Worm (Caenorhabditis elegans): ENCODE results near the gene irld-48.

irld-48 gene

DNA sequence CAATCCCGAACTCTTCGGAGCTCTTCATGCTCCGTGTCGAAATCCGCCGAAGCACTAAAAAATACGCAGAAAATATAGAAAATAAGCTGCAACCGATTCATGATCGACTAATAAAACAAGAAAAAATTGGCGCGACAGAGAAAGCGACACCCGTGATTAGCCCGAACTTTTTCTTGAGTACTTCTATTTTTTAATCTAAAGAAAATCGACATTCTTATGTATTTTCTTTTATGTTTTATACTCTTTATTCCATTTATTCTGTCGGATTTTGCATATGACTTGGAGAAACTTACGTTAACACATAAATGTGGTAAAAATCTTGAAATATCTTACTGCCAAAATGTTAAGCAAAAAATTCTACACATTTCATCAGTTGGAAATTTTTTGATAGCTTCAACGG, 11.9 kb upstream of the irld-48 start, which contains the start of the genes irld-50 and irld-49:
TSS of gene irld-50 (minus strand) at position 101 of the 400 bp plus-strand sequence.
TSS of gene irld-49 (plus strand) at position 211 of the 400 bp plus-strand sequence.
- TF ChIP-seq dmd-8 (GFP tag; IDR thresholded peaks at IDR 0.05): no peak
- no peak for TF ChIP-seq ceh-62 (tag; optimal IDR thresholded peaks at IDR 0.05)
- TF ChIP-seq unc-130 (GFP tag; optimal IDR thresholded peaks at IDR 0.05): no peak
- no peak for TF ChIP-seq tra-1 (GFP tag; IDR thresholded peaks at IDR 0.05)
- TF ChIP-seq ceh-44 (GFP tag; IDR thresholded peaks at IDR 0.05): no peak
- TF ChIP-seq T26A8.4 (GFP tag; IDR thresholded peaks at IDR 0.05): no peak
- no peak for TF ChIP-seq skn-1 (tag; optimal IDR thresholded peaks at IDR 0.05)
- no peak for TF ChIP-seq nhr-41 (GFP tag; IDR thresholded peaks at IDR 0.05)
- no peak for TF ChIP-seq rbr-2 (tag; optimal IDR thresholded peaks at IDR 0.05)
- TF ChIP-seq mdl-1 (tag; optimal IDR thresholded peaks at IDR 0.05): no peak
- TF ChIP-seq F49E8.2 (tag; optimal IDR thresholded peaks at IDR 0.05; ENCODE audit: borderline replicate concordance): no peak
- TF ChIP-seq egl-43 (GFP tag; IDR thresholded peaks at IDR 0.05): no peak
- TF ChIP-seq snpc-4 (tag; optimal IDR thresholded peaks at IDR 0.05): no peak
- no peak for TF ChIP-seq tag-97 (GFP tag; IDR thresholded peaks at IDR 0.05)
- no peak for TF ChIP-seq ztf-7 (tag; optimal IDR thresholded peaks at IDR 0.05)
- TF ChIP-seq ZK546.5 (tag; optimal IDR thresholded peaks at IDR 0.05): no peak
- no peak for TF ChIP-seq nhr-25 (tag; optimal IDR thresholded peaks at IDR 0.05; ENCODE audit: borderline replicate concordance, insufficient read depth)
- TF ChIP-seq set-16 (GFP tag; IDR thresholded peaks at IDR 0.05): no peak
- TF ChIP-seq lin-1 (GFP tag; IDR thresholded peaks at IDR 0.05): no peak
- no peak for TF ChIP-seq daf-16 (GFP tag; optimal IDR thresholded peaks at IDR 0.05)
- TF ChIP-seq daf-16 (tag; optimal IDR thresholded peaks at IDR 0.05): no peak

DNA sequence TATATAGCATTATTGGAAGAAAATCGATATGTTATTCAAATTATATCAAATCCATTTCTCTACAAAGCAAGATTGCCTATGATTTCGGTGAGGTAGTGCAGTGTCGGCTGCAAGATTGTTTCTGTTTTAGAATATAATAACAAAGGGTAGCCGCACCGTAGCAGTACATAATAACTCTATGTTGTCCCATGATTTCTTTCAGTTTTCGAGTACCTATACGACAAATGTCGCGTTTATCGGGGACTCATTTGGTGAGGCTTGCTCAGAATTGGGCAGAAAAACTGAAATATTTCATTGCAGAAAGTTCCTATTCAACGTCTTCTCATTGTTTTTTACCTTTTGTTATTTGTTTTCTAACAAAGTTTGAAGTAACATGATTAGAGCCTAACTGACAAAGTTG, 9.4 kb upstream of the irld-48 start, which contains the start of gene srw-79:
TSS of gene srw-79 (plus strand) at position 301 of the 400 bp plus-strand sequence.
- TF ChIP-seq ztf-11 (tag; optimal IDR thresholded peaks at IDR 0.05) (no peak), dmd-6 (GFP tag; IDR thresholded peaks at IDR 0.05) (no peak), spr-1 (tag; optimal IDR thresholded peaks at IDR 0.05) (no peak), skn-1 (tag; optimal IDR thresholded peaks at IDR 0.05) (no peak), nhr-111 (GFP tag; optimal IDR thresholded peaks at IDR 0.05) (no peak), pha-4 (GFP tag; IDR thresholded peaks at IDR 0.05) (no peak), pha-4 (tag; optimal IDR thresholded peaks at IDR 0.05) (no peak), dmd-8 (GFP tag; IDR thresholded peaks at IDR 0.05) (no peak), attf-4 (tag; optimal IDR thresholded peaks at IDR 0.05) (no peak), zag-1 (tag; optimal IDR thresholded peaks at IDR 0.05) (no peak), madf-9 (GFP tag; conservative IDR thresholded peaks at IDR 0.05) (no peak), ceh-28 (tag; optimal IDR thresholded peaks at IDR 0.05) (no peak), T20F7.1 (GFP tag; optimal IDR thresholded peaks at IDR 0.05) (no peak), nhr-77 (tag; optimal IDR thresholded peaks at IDR 0.05) (no peak), nhr-25 (tag; optimal IDR thresholded peaks at IDR 0.05; ENCODE audit: borderline replicate concordance, insufficient read depth) (no peak), nhr-41 (GFP tag; IDR thresholded peaks at IDR 0.05) (no peak)

DNA sequence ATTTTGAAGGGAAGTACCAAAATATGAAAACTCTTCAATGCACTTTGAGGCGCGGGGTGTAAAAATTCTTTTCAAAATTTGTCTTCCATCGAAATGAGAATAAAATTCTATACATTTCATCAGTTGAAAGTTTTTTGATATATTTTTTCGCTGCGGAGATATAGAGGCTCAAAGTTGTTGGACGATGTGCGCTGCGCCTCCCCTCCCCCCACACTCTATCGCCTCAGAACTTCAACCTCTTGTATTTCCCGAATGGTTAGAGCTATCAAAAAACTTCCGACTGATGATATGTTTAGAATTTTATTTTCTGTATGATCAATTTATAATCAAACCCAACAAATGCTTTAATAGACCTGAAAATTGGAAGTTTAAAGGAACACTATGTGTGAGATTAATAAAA, 7.3 kb upstream of the irld-48 start:
- TF ChIP-seq aha-1 (tag) (peak; percentile 98), mxl-3 (GFP tag; optimal IDR thresholded peaks at IDR 0.05) (no peak), vab-7 (GFP tag; IDR thresholded peaks at IDR 0.05) (no peak), ZK546.5 (tag; optimal IDR thresholded peaks at IDR 0.05) (no peak)

DNA sequence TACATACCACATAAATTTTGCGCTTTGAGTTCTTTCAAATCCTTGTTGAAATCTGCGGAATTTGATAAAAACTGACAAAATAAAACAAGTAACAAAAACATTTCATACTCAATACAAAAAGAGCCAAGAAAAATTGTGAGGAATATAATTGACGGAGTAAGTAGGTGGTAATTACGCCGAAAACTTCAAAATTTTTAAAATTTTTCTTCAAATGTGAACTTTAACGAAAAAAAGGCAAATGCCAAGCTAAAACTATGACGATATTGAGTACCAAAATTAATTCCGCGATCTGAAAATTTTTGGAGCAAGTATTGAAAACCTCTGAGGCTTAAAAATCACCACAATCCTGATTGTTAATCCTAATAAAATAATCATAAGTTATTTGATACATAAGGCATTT, 3.2 kb upstream of the irld-48 start, which contains the start of gene irld-51:
TSS of gene irld-51 (minus strand) at position 101 of the 400 bp plus-strand sequence.
- TF ChIP-seq ztf-11 (tag; optimal IDR thresholded peaks at IDR 0.05): no peak
- TF ChIP-seq lin-13 (GFP tag; optimal IDR thresholded peaks at IDR 0.05): no peak
- TF ChIP-seq nhr-77 (tag; optimal IDR thresholded peaks at IDR 0.05): no peak
- TF ChIP-seq hlh-30 (tag; optimal IDR thresholded peaks at IDR 0.05; ENCODE audit: insufficient read depth): no peak
- no peak for TF ChIP-seq saeg-2 (GFP tag; IDR thresholded peaks at IDR 0.05)
- TF ChIP-seq lin-29 (GFP tag; IDR thresholded peaks at IDR 0.05): no peak
- no peak for TF ChIP-seq sdz-12 (GFP tag; optimal IDR thresholded peaks at IDR 0.05)

All from whole organism, L4 larva.